Fruit fly (Drosophila melanogaster): Measurements from ENCODE around the gene Ir76b.
A peak's percentile ranks its signal among the peaks of the same experiment; 100 is the strongest.

Gene Ir76b

DNA sequence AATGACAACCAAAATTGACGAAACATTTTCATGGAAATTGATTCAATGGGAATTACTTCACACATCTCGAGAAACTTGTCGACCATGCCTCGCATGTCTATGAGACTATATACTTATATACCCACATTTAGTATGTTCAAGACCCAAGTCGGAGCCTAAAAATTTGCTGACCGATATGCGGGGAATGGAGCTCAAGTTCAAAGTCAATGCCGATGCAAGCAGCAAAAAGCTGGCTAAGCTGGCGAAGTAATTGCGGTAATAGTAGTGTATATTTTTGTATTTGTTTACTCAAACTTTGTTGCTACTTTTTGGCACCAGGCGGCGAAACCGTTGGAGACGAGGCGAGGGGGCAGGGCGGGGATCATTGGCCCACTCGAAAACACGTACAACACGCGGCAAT, 11.7 kb upstream of the Ir76b start:
- TF ChIP-seq rn (GFP tag; IDR thresholded peaks at IDR 0.05) (no peak), Snoo (tag; optimal IDR thresholded peaks at IDR 0.05) (no peak), CG14655 (GFP tag; optimal IDR thresholded peaks at IDR 0.05) (no peak), CG15710 (tag; optimal IDR thresholded peaks at IDR 0.05) (no peak), Pif1B (GFP tag; optimal IDR thresholded peaks at IDR 0.05) (no peak), gl (tag; optimal IDR thresholded peaks at IDR 0.05) (no peak), EcR (GFP tag; optimal IDR thresholded peaks at IDR 0.05) (no peak), CG10348 (GFP tag; IDR thresholded peaks at IDR 0.05) (no peak), CG34367 (tag; optimal IDR thresholded peaks at IDR 0.05) (no peak), CG12605 (GFP tag; IDR thresholded peaks at IDR 0.05) (no peak), CG8301 (tag; optimal IDR thresholded peaks at IDR 0.05) (no peak), CG17806 (tag; optimal IDR thresholded peaks at IDR 0.05) (no peak), D1 (tag; optimal IDR thresholded peaks at IDR 0.05) (no peak), Ets98B (GFP tag; IDR thresholded peaks at IDR 0.05) (no peak), CG13204 (GFP tag; optimal IDR thresholded peaks at IDR 0.05) (no peak), fd96Ca (GFP tag; IDR thresholded peaks at IDR 0.05) (no peak)

- TF ChIP-seq CG17806 (tag; optimal IDR thresholded peaks at IDR 0.05) (peak; percentile 11), CG4496 (GFP tag; IDR thresholded peaks at IDR 0.05) (no peak), rn (GFP tag; IDR thresholded peaks at IDR 0.05) (no peak), CG9948 (tag; optimal IDR thresholded peaks at IDR 0.05) (no peak), CG8159 (tag; optimal IDR thresholded peaks at IDR 0.05) (no peak), CG34367 (tag; optimal IDR thresholded peaks at IDR 0.05) (no peak), Ets98B (GFP tag; IDR thresholded peaks at IDR 0.05) (no peak), CG10348 (GFP tag; IDR thresholded peaks at IDR 0.05) (no peak), CG32121 (GFP tag; IDR thresholded peaks at IDR 0.05) (no peak), CG15710 (tag; optimal IDR thresholded peaks at IDR 0.05) (peak; percentile 12), Snoo (tag; optimal IDR thresholded peaks at IDR 0.05) (no peak), fd96Ca (GFP tag; IDR thresholded peaks at IDR 0.05) (no peak), Pif1A (GFP tag; optimal IDR thresholded peaks at IDR 0.05) (no peak), EcR (GFP tag; optimal IDR thresholded peaks at IDR 0.05) (no peak), CG14655 (GFP tag; optimal IDR thresholded peaks at IDR 0.05) (peak; percentile 24), CG12605 (GFP tag; IDR thresholded peaks at IDR 0.05) (no peak), CG13204 (GFP tag; optimal IDR thresholded peaks at IDR 0.05) (no peak)
Measured at dm6 chr3L:20112797-20113368, 1.5 kb upstream of the Ir76b start, which contains the start of gene CG14187. TSS of gene CG14187 (minus strand) at chr3L:20112847.

DNA sequence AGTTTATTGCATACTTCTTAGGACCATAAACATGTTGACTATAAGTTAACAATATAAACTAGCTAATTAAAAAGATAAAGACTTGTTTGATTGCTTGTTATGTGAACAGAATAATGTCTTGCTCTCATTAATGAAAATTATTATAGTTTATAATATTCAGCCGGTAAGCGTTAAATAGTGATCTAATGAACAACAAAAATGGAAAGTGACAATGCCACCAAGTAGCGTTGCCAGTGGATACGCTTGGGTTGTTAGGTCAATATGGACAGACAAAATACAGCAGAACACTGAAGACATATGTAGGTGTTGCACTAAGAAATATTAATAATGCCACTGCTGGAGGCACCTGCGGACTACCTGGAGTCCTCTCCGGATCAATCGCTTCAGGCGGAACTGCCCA, 5.5 kb downstream of the Ir76b start, which contains the start of gene CG14185:
Gene CG14185, plus strand, starts transcription at position 301 of the 400 bp plus-strand sequence.
- TF ChIP-seq CG12605 (GFP tag; IDR thresholded peaks at IDR 0.05) (no peak), D1 (tag; optimal IDR thresholded peaks at IDR 0.05) (no peak)

DNA sequence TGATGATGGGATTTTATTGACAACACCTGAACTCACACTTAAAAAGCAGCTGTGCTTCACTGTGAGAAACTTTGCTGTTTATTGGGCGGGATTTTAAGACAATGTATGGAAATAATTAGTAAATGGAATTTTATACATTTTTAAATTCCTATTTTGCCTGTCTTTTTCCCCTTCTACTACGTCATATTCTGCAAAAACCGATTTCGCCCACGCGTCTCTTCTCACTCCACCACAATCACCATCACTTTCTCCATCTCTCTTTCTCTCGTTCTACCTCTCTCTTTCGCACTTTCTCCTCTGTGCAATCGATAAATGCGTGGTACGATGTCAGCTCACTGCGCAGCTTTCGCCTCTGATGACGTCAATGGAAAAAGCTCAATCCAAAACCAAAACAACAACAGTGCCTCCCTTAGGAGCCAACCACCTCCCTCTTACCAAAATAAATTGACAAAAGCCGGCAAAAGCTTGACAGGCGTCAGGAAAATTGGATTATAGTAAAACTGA, 6.7 kb downstream of the Ir76b start:
- TF ChIP-seq CG8301 (tag; optimal IDR thresholded peaks at IDR 0.05) = no peak
- no peak for TF ChIP-seq CG4496 (GFP tag; IDR thresholded peaks at IDR 0.05)
- TF ChIP-seq CG17806 (tag; optimal IDR thresholded peaks at IDR 0.05) = no peak
- no peak for TF ChIP-seq CG9948 (tag; optimal IDR thresholded peaks at IDR 0.05)
- TF ChIP-seq Snoo (tag; optimal IDR thresholded peaks at IDR 0.05) = no peak
- TF ChIP-seq fd96Ca (GFP tag; IDR thresholded peaks at IDR 0.05) = no peak
- no peak for TF ChIP-seq D1 (tag; optimal IDR thresholded peaks at IDR 0.05)
- TF ChIP-seq CG10348 (GFP tag; IDR thresholded peaks at IDR 0.05) = no peak
- no peak for TF ChIP-seq CG13204 (GFP tag; optimal IDR thresholded peaks at IDR 0.05)
- no peak for TF ChIP-seq CG32121 (GFP tag; IDR thresholded peaks at IDR 0.05)
- TF ChIP-seq Pif1A (GFP tag; optimal IDR thresholded peaks at IDR 0.05) = no peak
- no peak for TF ChIP-seq rn (GFP tag; IDR thresholded peaks at IDR 0.05)
- TF ChIP-seq CG12605 (GFP tag; IDR thresholded peaks at IDR 0.05) = no peak
- TF ChIP-seq CG14655 (GFP tag; optimal IDR thresholded peaks at IDR 0.05) = no peak
- TF ChIP-seq gl (tag; optimal IDR thresholded peaks at IDR 0.05) = no peak
- no peak for TF ChIP-seq Ets98B (GFP tag; IDR thresholded peaks at IDR 0.05)

dm6 chr3L:20103777-20104542, 7.4 kb downstream of the Ir76b start, which contains the start of gene CG14186:
TSS of gene CG14186 (minus strand) at chr3L:20103827.
- TF ChIP-seq CG34367 (tag; optimal IDR thresholded peaks at IDR 0.05) = no peak
- 0 out of 3 replicates have a peak, but pooled peaks have one; percentile 14 for TF ChIP-seq CG4496 (GFP tag; IDR thresholded peaks at IDR 0.05)
- 0 out of 3 replicates have a peak, but pooled peaks have one; percentile 11 for TF ChIP-seq fd96Ca (GFP tag; IDR thresholded peaks at IDR 0.05)
- TF ChIP-seq CG8159 (tag; optimal IDR thresholded peaks at IDR 0.05) = no peak

dm6 chr3L:20097312-20097711, 14.0 kb downstream of the Ir76b start:
- TF ChIP-seq D1 (tag; optimal IDR thresholded peaks at IDR 0.05) (peak; percentile 70), CG4496 (GFP tag; IDR thresholded peaks at IDR 0.05) (no peak)

All from whole organism, pupa.